Worm (Caenorhabditis elegans) whole organism, L3 larva: ENCODE data around the gene agt-1.

ENCODE experiments used
- nhr-77 ChIP-seq: fragments of 150-350 bp; optimal IDR thresholded peaks from 2 replicates; lab custom pipeline; 2014; ENCODE audit warnings: missing biosample characterization, missing genetic modification characterization
- ztf-11 ChIP-seq: fragments of 150-350 bp; optimal IDR thresholded peaks from 2 replicates; lab custom pipeline; 2014; ENCODE audit warnings: missing biosample characterization, missing genetic modification characterization

DNA sequence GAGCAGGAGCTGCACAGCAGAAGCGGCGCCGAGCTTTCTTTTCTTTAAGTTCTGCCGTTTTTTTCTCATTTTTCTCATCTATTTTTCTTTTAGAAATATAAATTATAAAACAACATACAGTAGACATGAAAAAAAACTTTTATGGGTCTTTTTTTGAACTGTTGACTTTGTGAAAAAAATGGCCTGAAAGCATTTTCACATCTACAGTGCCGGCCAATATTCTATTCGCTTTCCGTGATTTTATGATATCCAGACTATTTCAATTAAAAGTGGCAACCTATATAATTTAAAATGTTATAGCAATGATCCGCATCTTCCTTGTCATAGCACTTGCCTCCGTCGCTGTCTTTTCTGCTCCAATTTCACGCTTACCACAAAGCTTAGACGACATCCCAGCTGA is 41.2 kb downstream of the agt-1 start, which contains the start of gene far-6:
- no peak for TF ChIP-seq nhr-77 (tag; lab: Kevin White, UChicago)
- TF ChIP-seq ztf-11 = no peak
